Worm (Caenorhabditis elegans) whole organism, mixed stage, embryonic: ENCODE data around the gene Y45F10B.8.

Experiments
- M03D4.4 ChIP-seq: sonication (generic microtip); optimal IDR thresholded peaks from 2 replicates; lab custom pipeline; 2017; ENCODE audit warnings: mild to moderate bottlenecking, missing genetic modification characterization, missing compliant biosample characterization
- bed-3 ChIP-seq: fragments of 200-800 bp; sonication (Bioruptor generic); optimal IDR thresholded peaks from 3 replicates; lab custom pipeline; 2018; ENCODE audit warnings: mild to moderate bottlenecking, missing genetic modification characterization, moderate library complexity, missing compliant biosample characterization
- ceh-39 ChIP-seq: fragments of 150-350 bp; optimal IDR thresholded peaks from 2 replicates; lab custom pipeline; 2014; ENCODE audit warnings: missing biosample characterization, missing genetic modification characterization
- ceh-43 ChIP-seq: fragments of 200-800 bp; sonication (Bioruptor generic); optimal IDR thresholded peaks from 2 replicates; lab custom pipeline; 2018; ENCODE audit warnings: mild to moderate bottlenecking, missing genetic modification characterization, moderate library complexity, missing compliant biosample characterization
- ces-1 ChIP-seq: fragments of 150-350 bp; optimal IDR thresholded peaks from 2 replicates; lab custom pipeline; 2014; ENCODE audit warnings: missing biosample characterization, missing genetic modification reagents, missing genetic modification characterization
- elt-1 ChIP-seq: sonication (generic microtip); optimal IDR thresholded peaks from 2 replicates; lab custom pipeline; 2017; ENCODE audit warnings: missing genetic modification characterization, mild to moderate bottlenecking, missing compliant biosample characterization, antibody characterized with exemption, moderate library complexity, borderline replicate concordance; ENCODE audit not compliant: insufficient read depth
- elt-3 ChIP-seq: fragments of 150-350 bp; optimal IDR thresholded peaks from 2 replicates; lab custom pipeline; 2014; ENCODE audit warnings: missing biosample characterization, missing genetic modification characterization
- flh-1 ChIP-seq: fragments of 200-800 bp; sonication (Bioruptor generic); optimal IDR thresholded peaks from 2 replicates; lab custom pipeline; 2018; ENCODE audit warnings: mild to moderate bottlenecking, missing genetic modification characterization, moderate library complexity, missing compliant biosample characterization
- ham-2 ChIP-seq: fragments of 200-800 bp; sonication (Bioruptor generic); optimal IDR thresholded peaks from 2 replicates; lab custom pipeline; 2018; ENCODE audit warnings: mild to moderate bottlenecking, missing genetic modification characterization, missing compliant biosample characterization
- lin-13 ChIP-seq: fragments of 150-350 bp; optimal IDR thresholded peaks from 2 replicates; lab custom pipeline; 2014; ENCODE audit warnings: missing biosample characterization, missing genetic modification characterization
- lin-32 ChIP-seq: fragments of 200-800 bp; sonication (Bioruptor generic); optimal IDR thresholded peaks from 2 replicates; lab custom pipeline; 2018; ENCODE audit warnings: mild to moderate bottlenecking, missing genetic modification characterization, missing compliant biosample characterization
- lsy-2 ChIP-seq: fragments of 150-350 bp; optimal IDR thresholded peaks from 2 replicates; lab custom pipeline; 2014; ENCODE audit warnings: missing biosample characterization, missing genetic modification characterization
- mab-5 ChIP-seq: fragments of 150-350 bp; optimal IDR thresholded peaks from 2 replicates; lab custom pipeline; 2014; ENCODE audit warnings: missing biosample characterization, missing genetic modification characterization
- nhr-12 ChIP-seq: fragments of 150-350 bp; optimal IDR thresholded peaks from 2 replicates; lab custom pipeline; 2014; ENCODE audit warnings: missing biosample characterization, missing genetic modification characterization
- nhr-2 ChIP-seq: fragments of 150-350 bp; optimal IDR thresholded peaks from 2 replicates; lab custom pipeline; 2014; ENCODE audit warnings: missing biosample characterization, missing genetic modification characterization
- nhr-237 ChIP-seq: fragments of 150-350 bp; optimal IDR thresholded peaks from 2 replicates; lab custom pipeline; 2014; ENCODE audit warnings: missing biosample characterization, missing genetic modification characterization
- nhr-28 ChIP-seq: fragments of 150-350 bp; optimal IDR thresholded peaks from 2 replicates; lab custom pipeline; 2014; ENCODE audit warnings: missing biosample characterization, missing genetic modification characterization
- nhr-76 ChIP-seq: sonication (generic microtip); optimal IDR thresholded peaks from 2 replicates; lab custom pipeline; 2017; ENCODE audit warnings: missing biosample characterization, missing genetic modification characterization
- pha-4 ChIP-seq: fragments of 150-350 bp; optimal IDR thresholded peaks from 2 replicates; lab custom pipeline; 2018; ENCODE audit warnings: missing biosample characterization, missing genetic modification reagents, missing genetic modification characterization
- sem-2 ChIP-seq: fragments of 200-800 bp; sonication (Bioruptor generic); optimal IDR thresholded peaks from 2 replicates; lab custom pipeline; 2018; ENCODE audit warnings: mild to moderate bottlenecking, missing genetic modification characterization, missing compliant biosample characterization
- snpc-4 ChIP-seq: fragments of 150-350 bp; optimal IDR thresholded peaks from 2 replicates; lab custom pipeline; 2014; ENCODE audit warnings: missing biosample characterization, missing genetic modification characterization
- sptf-1 ChIP-seq: sonication (generic microtip); optimal IDR thresholded peaks from 2 replicates; lab custom pipeline; 2017; ENCODE audit warnings: mild to moderate bottlenecking, missing genetic modification characterization, moderate library complexity, missing compliant biosample characterization
- unc-120 ChIP-seq: sonication (generic microtip); optimal IDR thresholded peaks from 2 replicates; lab custom pipeline; 2017; ENCODE audit warnings: missing genetic modification characterization, missing compliant biosample characterization; ENCODE audit not compliant: poor library complexity, severe bottlenecking
- unc-39 ChIP-seq: fragments of 150-350 bp; optimal IDR thresholded peaks from 2 replicates; lab custom pipeline; 2014; ENCODE audit warnings: missing biosample characterization, missing genetic modification characterization
- unc-62 ChIP-seq: fragments of 150-350 bp; optimal IDR thresholded peaks from 2 replicates; lab custom pipeline; 2014; ENCODE audit warnings: missing biosample characterization, missing genetic modification reagents, missing genetic modification characterization
- zip-8 ChIP-seq: fragments of 150-350 bp; optimal IDR thresholded peaks from 2 replicates; lab custom pipeline; 2014; ENCODE audit warnings: missing biosample characterization, missing genetic modification characterization
- ztf-11 ChIP-seq: fragments of 150-350 bp; optimal IDR thresholded peaks from 2 replicates; lab custom pipeline; 2014; ENCODE audit warnings: missing biosample characterization, missing genetic modification characterization

Y45F10B.8 gene

ce11 chrIV:13554350-13554749 is 23.7 kb downstream of the Y45F10B.8 start:
- TF ChIP-seq ztf-11 (tag; lab: Kevin White, UChicago) (no peak), ces-1 (peak; percentile 62)
- TF ChIP-seq, all 35 proteins: peak for 1

DNA sequence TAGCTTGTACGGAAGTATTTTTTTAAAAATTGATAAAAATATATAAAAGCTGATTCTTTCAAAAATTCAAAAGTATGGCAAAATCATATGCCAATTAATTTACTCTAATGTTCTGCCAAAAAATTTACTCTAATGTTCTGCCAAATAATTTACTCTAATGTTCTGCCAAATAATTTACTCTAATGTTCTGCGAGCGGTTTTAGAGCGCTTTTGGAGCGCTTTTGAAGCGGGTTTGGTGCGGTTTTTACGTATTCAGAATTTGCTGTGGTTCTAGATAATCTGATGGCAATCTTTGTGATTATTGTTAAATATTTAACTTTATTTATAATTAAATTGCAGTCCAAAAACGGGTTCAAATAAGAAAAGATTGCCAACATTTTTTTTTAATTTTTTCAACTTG is 28.7 kb downstream of the Y45F10B.8 start:
- TF ChIP-seq bed-3 (GFP tag; lab: Kevin White, UChicago) (no peak), nhr-76 (tag; lab: Kevin White, UChicago) (no peak), nhr-12 (no peak), ceh-39 (tag; lab: Kevin White, UChicago) (no peak), M03D4.4 (peak; percentile 54), nhr-28 (tag; lab: Kevin White, UChicago) (no peak), unc-39 (no peak), sptf-1 (tag; lab: Kevin White, UChicago) (peak; percentile 50), sem-2 (GFP tag; lab: Kevin White, UChicago) (no peak), unc-62 (GFP tag; lab: Kevin White, UChicago) (no peak)

DNA sequence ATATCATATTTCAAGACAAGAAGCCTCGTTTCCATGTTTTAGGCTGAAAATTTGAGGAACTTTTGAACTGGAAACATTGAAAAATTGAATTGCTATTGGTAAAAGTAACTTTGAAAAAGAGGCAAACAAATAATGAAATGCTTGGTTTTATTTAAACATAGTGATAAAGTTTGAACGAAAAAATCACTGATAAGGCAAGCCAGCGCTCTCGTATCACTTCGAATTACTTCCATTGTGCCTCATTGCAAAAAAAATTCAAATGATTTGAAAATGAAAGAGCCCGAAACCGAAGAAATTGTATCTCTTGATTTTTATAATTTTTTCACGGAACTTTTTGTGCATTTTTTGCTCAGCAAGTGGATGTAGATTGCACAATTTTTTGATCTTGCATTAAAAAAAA is 29.9 kb downstream of the Y45F10B.8 start, which contains the start of gene F52G2.3:
Gene F52G2.3, minus strand, starts transcription at position 43 of the 400 bp plus-strand sequence.
- no peak for TF ChIP-seq lin-13 (tag; lab: Kevin White, UChicago)
- no peak for TF ChIP-seq ces-1
- no peak for TF ChIP-seq ceh-39 (tag; lab: Kevin White, UChicago)
- no peak for TF ChIP-seq sptf-1 (tag; lab: Kevin White, UChicago)
- TF ChIP-seq elt-1 (tag; lab: Kevin White, UChicago): no peak
- TF ChIP-seq M03D4.4: no peak
- no peak for TF ChIP-seq elt-3 (tag; lab: Kevin White, UChicago)
- TF ChIP-seq unc-39: no peak
- TF ChIP-seq pha-4: no peak
- TF ChIP-seq nhr-28 (tag; lab: Kevin White, UChicago): no peak
- TF ChIP-seq nhr-76 (tag; lab: Kevin White, UChicago): no peak
- TF ChIP-seq mab-5 (tag; lab: Kevin White, UChicago): no peak
- TF ChIP-seq nhr-12: no peak
- no peak for TF ChIP-seq flh-1
- TF ChIP-seq unc-120 (tag; lab: Kevin White, UChicago): no peak
- TF ChIP-seq lin-32 (GFP tag; lab: Kevin White, UChicago): no peak
- TF ChIP-seq ceh-43 (GFP tag; lab: Kevin White, UChicago): no peak
- no peak for TF ChIP-seq zip-8 (tag; lab: Kevin White, UChicago)

- TF ChIP-seq unc-120 (tag; lab: Kevin White, UChicago) (no peak), lin-13 (tag; lab: Kevin White, UChicago) (no peak), ham-2 (no peak), M03D4.4 (no peak), zip-8 (tag; lab: Kevin White, UChicago) (no peak)
Measured at ce11 chrIV:13540165-13540564, 37.9 kb downstream of the Y45F10B.8 start, which contains the start of gene rsd-2. TSS of gene rsd-2 (minus strand) at chrIV:13540265.

ce11 chrIV:13538901-13539300 is 39.2 kb downstream of the Y45F10B.8 start:
- TF ChIP-seq nhr-2 (no peak), snpc-4 (no peak), nhr-237 (tag; lab: Kevin White, UChicago) (no peak), lsy-2 (peak; percentile 84), flh-1 (no peak), elt-3 (tag; lab: Kevin White, UChicago) (no peak), nhr-28 (tag; lab: Kevin White, UChicago) (no peak)
